Fruit fly (Drosophila melanogaster) whole organism, prepupa: Measurements from ENCODE around the gene Lipt2.

ENCODE experiments used
- Blimp-1 ChIP-seq: fragments of 200-800 bp; sonication (Bioruptor generic); optimal IDR thresholded peaks from 3 replicates; lab custom pipeline; 2017; ENCODE audit warnings: missing biosample characterization, missing genetic modification characterization, mild to moderate bottlenecking, moderate library complexity, missing genetic modification reagents
- CG10631 ChIP-seq: fragments of 200-800 bp; sonication (Bioruptor generic); optimal IDR thresholded peaks from 2 replicates; lab custom pipeline; 2016; ENCODE audit warnings: missing biosample characterization, missing genetic modification characterization
- CG10669 ChIP-seq: fragments of 200-800 bp; sonication (Bioruptor generic); optimal IDR thresholded peaks from 3 replicates; lab custom pipeline; 2018; ENCODE audit warnings: missing biosample characterization, mild to moderate bottlenecking, missing genetic modification characterization, moderate library complexity
- CG11294 ChIP-seq: fragments of 200-800 bp; sonication (Bioruptor generic); IDR thresholded peaks from 2 replicates; pipeline ENCODE4 v1.3.6; 2022; ENCODE audit warnings: missing biosample characterization, missing genetic modification characterization
- CG11762 ChIP-seq: fragments of 200-800 bp; sonication (Bioruptor generic); optimal IDR thresholded peaks from 3 replicates; lab custom pipeline; 2016; ENCODE audit warnings: missing biosample characterization, missing genetic modification characterization; ENCODE audit not compliant: insufficient read depth
- CG11902 ChIP-seq: fragments of 200-800 bp; sonication (Bioruptor generic); optimal IDR thresholded peaks from 3 replicates; lab custom pipeline; 2016; ENCODE audit warnings: missing biosample characterization, missing genetic modification characterization
- CG15336 ChIP-seq: fragments of 200-800 bp; sonication (Bioruptor generic); IDR thresholded peaks from 2 replicates; pipeline ENCODE4 v1.3.6; 2022; ENCODE audit warnings: missing biosample characterization, missing genetic modification characterization
- CG1621 ChIP-seq: fragments of 200-800 bp; sonication (Bioruptor generic); optimal IDR thresholded peaks from 3 replicates; lab custom pipeline; 2018; ENCODE audit warnings: missing biosample characterization, mild to moderate bottlenecking, missing genetic modification characterization
- CG16779 ChIP-seq: fragments of 200-800 bp; sonication (Bioruptor generic); optimal IDR thresholded peaks from 3 replicates; lab custom pipeline; 2017; ENCODE audit warnings: missing biosample characterization, mild to moderate bottlenecking, missing genetic modification characterization
- CG31627 ChIP-seq: fragments of 200-800 bp; sonication (Bioruptor generic); optimal IDR thresholded peaks from 3 replicates; lab custom pipeline; 2016; ENCODE audit warnings: missing biosample characterization, missing genetic modification characterization
- CG32006 ChIP-seq: fragments of 200-800 bp; sonication (Bioruptor generic); optimal IDR thresholded peaks from 3 replicates; lab custom pipeline; 2017; ENCODE audit warnings: missing biosample characterization, mild to moderate bottlenecking, missing genetic modification characterization
- CG3919 ChIP-seq: fragments of 200-800 bp; sonication (Bioruptor generic); optimal IDR thresholded peaks from 3 replicates; lab custom pipeline; 2016; ENCODE audit warnings: missing biosample characterization, missing genetic modification characterization
- CG4318 ChIP-seq: fragments of 200-800 bp; sonication (Bioruptor generic); optimal IDR thresholded peaks from 3 replicates; lab custom pipeline; 2017; ENCODE audit warnings: missing biosample characterization, mild to moderate bottlenecking, missing genetic modification characterization
- CG6163 ChIP-seq: fragments of 200-800 bp; sonication (Bioruptor generic); IDR thresholded peaks from 3 replicates; pipeline ENCODE4 v1.3.6; 2022; ENCODE audit warnings: missing biosample characterization, missing genetic modification characterization
- CG6276 ChIP-seq: fragments of 200-800 bp; sonication (Bioruptor generic); optimal IDR thresholded peaks from 2 replicates; lab custom pipeline; 2017; ENCODE audit warnings: missing biosample characterization, mild to moderate bottlenecking, missing genetic modification characterization
- CG6808 ChIP-seq: fragments of 200-800 bp; sonication (Bioruptor generic); optimal IDR thresholded peaks from 3 replicates; lab custom pipeline; 2017; ENCODE audit warnings: missing biosample characterization, missing genetic modification characterization, mild to moderate bottlenecking, moderate library complexity, missing genetic modification reagents
- CG6854 ChIP-seq: fragments of 200-800 bp; sonication (Bioruptor generic); optimal IDR thresholded peaks from 2 replicates; lab custom pipeline; 2017; ENCODE audit warnings: missing biosample characterization, mild to moderate bottlenecking, missing genetic modification characterization
- CG8119 ChIP-seq: fragments of 200-800 bp; sonication (Bioruptor generic); IDR thresholded peaks from 3 replicates; pipeline ENCODE4 v1.3.6; 2022; ENCODE audit warnings: missing biosample characterization, missing genetic modification characterization
- CG8319 ChIP-seq: fragments of 200-800 bp; sonication (Bioruptor generic); optimal IDR thresholded peaks from 3 replicates; lab custom pipeline; 2016; ENCODE audit warnings: missing biosample characterization, missing genetic modification characterization
- CG9139 ChIP-seq: fragments of 200-800 bp; sonication (Bioruptor generic); optimal IDR thresholded peaks from 3 replicates; lab custom pipeline; 2017; ENCODE audit warnings: missing biosample characterization, mild to moderate bottlenecking, missing genetic modification characterization
- Eip78C ChIP-seq: fragments of 200-800 bp; sonication (Bioruptor generic); peaks from one replicate; lab custom pipeline; 2016; ENCODE audit warnings: missing biosample characterization, missing genetic modification characterization
- Eip93F ChIP-seq: fragments of 200-800 bp; sonication (Bioruptor generic); optimal IDR thresholded peaks from 2 replicates; lab custom pipeline; 2016; ENCODE audit warnings: missing biosample characterization, mild to moderate bottlenecking, missing genetic modification characterization
- Ets21C ChIP-seq: fragments of 200-800 bp; sonication (Bioruptor generic); optimal IDR thresholded peaks from 3 replicates; lab custom pipeline; 2016; ENCODE audit warnings: missing biosample characterization, missing genetic modification characterization
- Ets96B ChIP-seq: fragments of 200-800 bp; optimal IDR thresholded peaks from 2 replicates; lab custom pipeline; 2019; ENCODE audit warnings: missing biosample characterization, mild to moderate bottlenecking, missing genetic modification characterization, moderate library complexity
- Gug ChIP-seq: fragments of 200-800 bp; sonication (Bioruptor generic); IDR thresholded peaks from 2 replicates; pipeline ENCODE4 v1.3.6; 2022; ENCODE audit warnings: missing biosample characterization, missing genetic modification characterization
- Hr38 ChIP-seq: sonication (Bioruptor generic); optimal IDR thresholded peaks from 2 replicates; lab custom pipeline; 2016; ENCODE audit warnings: missing biosample characterization, missing genetic modification characterization
- Hr39 ChIP-seq: fragments of 200-800 bp; sonication (Bioruptor generic); optimal IDR thresholded peaks from 2 replicates; lab custom pipeline; 2016; ENCODE audit warnings: missing biosample characterization, missing genetic modification characterization
- Lpt ChIP-seq: fragments of 200-800 bp; sonication (Bioruptor generic); optimal IDR thresholded peaks from 3 replicates; lab custom pipeline; 2016; ENCODE audit warnings: missing biosample characterization, missing genetic modification characterization
- OdsH ChIP-seq: fragments of 200-800 bp; sonication (Bioruptor generic); optimal IDR thresholded peaks from 3 replicates; lab custom pipeline; 2016; ENCODE audit warnings: missing biosample characterization, missing genetic modification characterization
- Smox ChIP-seq: fragments of 200-800 bp; sonication (Bioruptor generic); optimal IDR thresholded peaks from 3 replicates; lab custom pipeline; 2016; ENCODE audit warnings: missing biosample characterization, missing genetic modification characterization
- Sox14 ChIP-seq: fragments of 200-800 bp; sonication (Bioruptor generic); optimal IDR thresholded peaks from 3 replicates; lab custom pipeline; 2016; ENCODE audit warnings: missing biosample characterization, missing genetic modification characterization
- Sox15 ChIP-seq: fragments of 200-800 bp; sonication (Bioruptor generic); optimal IDR thresholded peaks from 3 replicates; lab custom pipeline; 2016; ENCODE audit warnings: missing biosample characterization, missing genetic modification characterization
- achi ChIP-seq: fragments of 200-800 bp; sonication (Bioruptor generic); optimal IDR thresholded peaks from 3 replicates; lab custom pipeline; 2016; ENCODE audit warnings: missing biosample characterization, missing genetic modification characterization
- acj6 ChIP-seq: fragments of 200-800 bp; sonication (Bioruptor generic); optimal IDR thresholded peaks from 3 replicates; lab custom pipeline; 2016; ENCODE audit warnings: missing biosample characterization, missing genetic modification characterization
- eg ChIP-seq: fragments of 200-800 bp; sonication (Bioruptor generic); IDR thresholded peaks from 3 replicates; pipeline ENCODE4 v1.3.6; 2022; ENCODE audit warnings: missing biosample characterization, missing genetic modification characterization
- esn ChIP-seq: fragments of 200-800 bp; sonication (Bioruptor generic); optimal IDR thresholded peaks from 2 replicates; lab custom pipeline; 2016; ENCODE audit warnings: missing biosample characterization, mild to moderate bottlenecking, missing genetic modification characterization, moderate library complexity
- fd59A ChIP-seq: fragments of 200-800 bp; sonication (Bioruptor generic); optimal IDR thresholded peaks from 2 replicates; lab custom pipeline; 2017; ENCODE audit warnings: missing biosample characterization, mild to moderate bottlenecking, missing genetic modification characterization, missing genetic modification reagents
- fd85E ChIP-seq: fragments of 200-800 bp; sonication (Bioruptor generic); optimal IDR thresholded peaks from 3 replicates; lab custom pipeline; 2016; ENCODE audit warnings: missing biosample characterization, missing genetic modification characterization
- spab ChIP-seq: fragments of 200-800 bp; sonication (Bioruptor generic); optimal IDR thresholded peaks from 2 replicates; lab custom pipeline; 2017; ENCODE audit warnings: missing biosample characterization, mild to moderate bottlenecking, missing genetic modification characterization, missing genetic modification reagents
- ss ChIP-seq, 2 experiments: fragments of 200-800 bp; sonication (Bioruptor generic); optimal IDR thresholded peaks; 2 replicates in 1 of 2; 3 replicates in 1 of 2; lab custom pipeline; 2017 to 2018; ENCODE audit warnings: mild to moderate bottlenecking in 2 of 2, missing biosample characterization in 2 of 2, missing genetic modification characterization in 2 of 2, moderate library complexity in 1 of 2
- vri ChIP-seq: fragments of 200-800 bp; sonication (Bioruptor generic); optimal IDR thresholded peaks from 3 replicates; lab custom pipeline; 2016; ENCODE audit warnings: missing biosample characterization, mild to moderate bottlenecking, missing genetic modification characterization

The Lipt2 gene

dm6 chr3R:4478220-4479037, 41.3 kb upstream of the Lipt2 start (continued):
- TF ChIP-seq CG11294 (GFP tag; lab: Robert Waterston, UW): peak; percentile 51
- peak; percentile 58 for TF ChIP-seq CG6808 (GFP tag; lab: Kevin White, UChicago)
- peak; percentile 89 for TF ChIP-seq achi (GFP tag; lab: Kevin White, UChicago)
- TF ChIP-seq CG16779: peak; percentile 53
- TF ChIP-seq CG11902 (GFP tag; lab: Kevin White, UChicago): peak; percentile 76
- peak; percentile 85 for TF ChIP-seq OdsH (GFP tag; lab: Kevin White, UChicago)
- TF ChIP-seq Hr38 (GFP tag; lab: Kevin White, UChicago): no peak
- peak; percentile 81 for TF ChIP-seq CG10631 (GFP tag; lab: Kevin White, UChicago)
- TF ChIP-seq CG10669: peak; percentile 84
- TF ChIP-seq Eip78C (GFP tag; lab: Kevin White, UChicago): peak; percentile 96
- TF ChIP-seq Lpt (GFP tag; lab: Kevin White, UChicago): peak; percentile 68
- peak; percentile 92 for TF ChIP-seq CG3919 (GFP tag; lab: Kevin White, UChicago)
- peak; percentile 64 for TF ChIP-seq Gug
- peak; percentile 42 for TF ChIP-seq CG4318
- TF ChIP-seq Blimp-1 (GFP tag; lab: Kevin White, UChicago): peak; percentile 53
- no peak for TF ChIP-seq CG6854 (GFP tag; lab: Kevin White, UChicago)
- TF ChIP-seq Ets21C: peak; percentile 83
- TF ChIP-seq Smox (GFP tag; lab: Kevin White, UChicago): peak; percentile 91
- TF ChIP-seq esn (GFP tag; lab: Kevin White, UChicago): peak; percentile 95
- peak; percentile 91 for TF ChIP-seq Hr39 (GFP tag; lab: Kevin White, UChicago)
- TF ChIP-seq CG32006 (GFP tag; lab: Kevin White, UChicago): peak; percentile 77
- peak; percentile 83 for TF ChIP-seq fd85E (GFP tag; lab: Kevin White, UChicago)
- peak; percentile 67 for TF ChIP-seq CG1621 (tag; lab: Kevin White, UChicago)
- peak; percentile 87 for TF ChIP-seq Sox14 (GFP tag; lab: Kevin White, UChicago)
- TF ChIP-seq CG9139 (GFP tag; lab: Kevin White, UChicago): peak; percentile 38
- TF ChIP-seq acj6 (GFP tag; lab: Kevin White, UChicago): peak; percentile 89
- TF ChIP-seq Eip93F (GFP tag; lab: Kevin White, UChicago): peak; percentile 71
- peak; percentile 73 for TF ChIP-seq Ets96B
- peak; percentile 64 for TF ChIP-seq CG6276
- peak; percentile 29 to 63 for TF ChIP-seq ss (GFP tag; optimal IDR thresholded peaks at IDR 0.05; lab: Kevin White, UChicago)
- peak; percentile 86 for TF ChIP-seq eg
- peak; percentile 82 for TF ChIP-seq CG8119 (GFP tag; lab: Robert Waterston, UW)
- TF ChIP-seq fd59A (GFP tag; lab: Kevin White, UChicago): peak; percentile 59
- TF ChIP-seq CG31627: peak; percentile 89
- TF ChIP-seq Sox15 (GFP tag; lab: Kevin White, UChicago): peak; percentile 80
- peak; percentile 81 for TF ChIP-seq CG8319 (GFP tag; lab: Kevin White, UChicago)
- peak; percentile 86 for TF ChIP-seq vri
- TF ChIP-seq CG6163 (GFP tag; lab: Robert Waterston, UW): peak; percentile 92
- TF ChIP-seq spab (GFP tag; lab: Kevin White, UChicago): peak; percentile 56
- TF ChIP-seq CG15336 (GFP tag; lab: Robert Waterston, UW): peak; percentile 78
- TF ChIP-seq CG11762 (GFP tag; lab: Kevin White, UChicago): peak; percentile 73
